Worm (Caenorhabditis elegans) whole organism, L1 larva: ENCODE results near the gene pdi-1.

Experiments used
- lsy-2 ChIP-seq, 2 experiments: fragments of 150-350 bp; optimal IDR thresholded peaks; 2 replicates each; lab custom pipeline; 2014; ENCODE audit warnings: missing biosample characterization in 2 of 2, missing genetic modification characterization in 2 of 2
- nhr-76 ChIP-seq: sonication (generic microtip); optimal IDR thresholded peaks from 2 replicates; lab custom pipeline; 2017; ENCODE audit warnings: missing biosample characterization, missing genetic modification characterization
- tbx-2 ChIP-seq: sonication (generic microtip); optimal IDR thresholded peaks from 2 replicates; lab custom pipeline; 2016; ENCODE audit warnings: missing genetic modification characterization, missing compliant biosample characterization
- unc-130 ChIP-seq: fragments of 150-350 bp; optimal IDR thresholded peaks from 2 replicates; lab custom pipeline; 2017; ENCODE audit warnings: missing biosample characterization, missing genetic modification characterization, inconsistent platforms
- unc-62 ChIP-seq: fragments of 150-350 bp; optimal IDR thresholded peaks from 2 replicates; lab custom pipeline; 2014; ENCODE audit warnings: missing biosample characterization, missing genetic modification reagents, missing genetic modification characterization
- ztf-11 ChIP-seq, 2 experiments: sonication (generic microtip); optimal IDR thresholded peaks; 2 replicates each; lab custom pipeline; 2016 to 2017; ENCODE audit warnings: missing genetic modification characterization in 2 of 2, missing biosample characterization in 1 of 2, missing compliant biosample characterization in 1 of 2

DNA sequence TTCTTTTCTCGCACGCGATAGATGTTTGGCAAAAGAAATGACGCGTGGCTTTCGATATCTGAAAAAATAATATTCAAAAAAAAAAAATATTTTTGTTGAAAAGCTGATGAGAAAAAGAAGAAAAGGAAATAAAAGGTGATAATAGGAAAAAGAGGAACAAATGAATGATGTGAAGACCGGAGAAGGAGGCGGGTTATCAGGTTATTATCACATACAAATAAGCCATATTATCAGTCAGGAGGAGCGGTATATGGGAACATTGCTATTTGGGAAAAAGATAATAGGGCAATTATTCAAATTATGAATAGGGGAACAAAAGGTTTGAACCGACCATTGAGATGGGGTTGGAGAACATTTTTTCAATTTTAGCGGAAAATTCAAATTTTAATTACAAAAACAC is 27.1 kb downstream of the pdi-1 start:
- no peak for TF ChIP-seq unc-62 (GFP tag; lab: Kevin White, UChicago)
- no peak for TF ChIP-seq lsy-2 (tag; optimal IDR thresholded peaks at IDR 0.05; lab: Kevin White, UChicago)
- TF ChIP-seq tbx-2 (tag; lab: Kevin White, UChicago) = no peak
- no peak for TF ChIP-seq unc-130
- TF ChIP-seq nhr-76 = no peak
- no peak for TF ChIP-seq ztf-11 (tag; optimal IDR thresholded peaks at IDR 0.05; lab: Kevin White, UChicago)
